Fruit fly (Drosophila melanogaster): ENCODE results near the gene Cyp6d5.

Gene Cyp6d5

DNA sequence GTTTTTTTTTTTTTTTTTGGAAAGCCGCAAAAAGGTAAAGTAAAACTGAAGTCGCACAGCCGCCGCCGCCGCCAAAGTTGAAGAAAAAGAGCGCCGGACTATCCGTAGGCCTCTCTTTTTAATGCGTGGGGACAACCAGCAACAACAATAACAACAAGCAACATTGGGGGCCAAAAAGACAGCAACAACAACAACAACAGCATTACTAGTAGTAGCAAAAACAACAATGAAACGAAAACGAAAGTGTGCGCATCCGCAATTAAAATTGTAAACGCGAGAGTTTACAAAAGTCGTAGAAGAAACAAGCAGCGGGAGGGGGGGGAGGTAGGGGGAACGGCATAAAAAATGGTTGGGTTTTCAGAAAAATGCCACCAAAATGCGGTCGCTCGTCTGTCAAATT is 33.1 kb upstream of the Cyp6d5 start:
- TF ChIP-seq ttk (optimal IDR thresholded peaks at IDR 0.05) (no peak), psq (optimal IDR thresholded peaks at IDR 0.05) (no peak), h (optimal IDR thresholded peaks at IDR 0.05) (no peak), insv (optimal IDR thresholded peaks at IDR 0.05) (no peak), Sin3A (optimal IDR thresholded peaks at IDR 0.05) (no peak), Myc (optimal IDR thresholded peaks at IDR 0.05) (no peak)

DNA sequence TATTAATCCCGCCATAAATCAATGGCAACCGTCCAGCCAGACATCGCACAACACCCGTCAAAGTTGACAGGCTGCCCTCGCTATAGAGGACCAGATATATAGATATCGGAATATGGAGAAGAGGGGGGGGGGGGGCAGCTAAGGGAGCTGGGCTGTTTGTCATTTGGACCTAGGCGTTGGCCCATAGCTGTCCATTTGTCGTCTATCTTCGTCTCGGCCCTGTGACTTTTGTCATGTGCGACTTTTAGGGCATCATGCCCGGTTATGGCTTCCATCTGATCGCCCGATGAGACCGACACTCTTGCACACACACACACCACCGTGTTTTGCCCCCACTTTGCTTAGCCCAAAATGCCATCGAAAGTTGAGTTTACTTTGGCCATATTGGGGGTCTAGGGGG is 31.3 kb upstream of the Cyp6d5 start:
- TF ChIP-seq Sin3A (optimal IDR thresholded peaks at IDR 0.05), result no peak
- TF ChIP-seq Myc (optimal IDR thresholded peaks at IDR 0.05), result no peak
- no peak for TF ChIP-seq insv (optimal IDR thresholded peaks at IDR 0.05)
- TF ChIP-seq ttk (optimal IDR thresholded peaks at IDR 0.05), result no peak
- no peak for TF ChIP-seq psq (optimal IDR thresholded peaks at IDR 0.05)
- no peak for TF ChIP-seq h (optimal IDR thresholded peaks at IDR 0.05)

DNA sequence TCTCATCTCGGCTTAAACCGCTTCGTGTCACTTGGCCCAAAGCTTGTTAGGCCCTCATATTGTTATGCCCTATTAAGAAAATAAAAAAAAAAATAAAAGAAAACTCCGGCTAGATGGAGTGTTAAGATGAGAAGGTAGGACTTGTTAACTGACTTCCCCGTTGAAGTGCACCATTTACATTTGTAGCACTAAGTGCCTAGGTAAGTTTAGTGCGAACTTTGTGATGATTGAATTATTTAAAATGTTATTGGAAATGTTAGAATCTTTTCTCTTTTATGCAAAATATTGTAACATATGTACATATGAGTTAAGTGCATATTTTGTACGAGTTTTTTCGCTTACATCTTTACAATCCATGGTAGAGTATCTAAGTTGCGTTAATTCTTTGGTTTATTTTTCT is 30.9 kb upstream of the Cyp6d5 start:
- TF ChIP-seq ttk (optimal IDR thresholded peaks at IDR 0.05), result no peak

DNA sequence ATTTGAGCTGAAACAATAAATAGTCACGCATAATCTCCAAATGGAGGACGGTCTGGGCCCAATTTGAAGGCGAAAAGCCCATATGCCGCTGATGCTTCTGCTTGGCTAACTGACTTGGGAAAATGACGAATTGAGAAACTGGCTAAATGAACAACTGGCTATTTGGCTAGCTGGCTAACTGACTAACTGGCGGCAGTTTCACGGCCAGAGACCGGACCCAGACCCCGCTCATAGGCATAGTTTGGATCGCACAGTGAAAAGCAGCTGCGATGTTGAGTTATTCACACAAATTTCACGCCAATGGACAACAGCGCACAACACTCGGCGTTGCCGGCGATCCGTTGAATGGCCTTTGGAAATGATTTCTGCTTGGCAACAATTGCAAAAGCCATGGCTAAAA is 30.4 kb upstream of the Cyp6d5 start:
- no peak for TF ChIP-seq insv (optimal IDR thresholded peaks at IDR 0.05)
- no peak for TF ChIP-seq psq (optimal IDR thresholded peaks at IDR 0.05)
- TF ChIP-seq h (optimal IDR thresholded peaks at IDR 0.05), result no peak
- TF ChIP-seq Myc (optimal IDR thresholded peaks at IDR 0.05), result no peak
- TF ChIP-seq ttk (optimal IDR thresholded peaks at IDR 0.05), result no peak
- no peak for TF ChIP-seq Sin3A (optimal IDR thresholded peaks at IDR 0.05)

DNA sequence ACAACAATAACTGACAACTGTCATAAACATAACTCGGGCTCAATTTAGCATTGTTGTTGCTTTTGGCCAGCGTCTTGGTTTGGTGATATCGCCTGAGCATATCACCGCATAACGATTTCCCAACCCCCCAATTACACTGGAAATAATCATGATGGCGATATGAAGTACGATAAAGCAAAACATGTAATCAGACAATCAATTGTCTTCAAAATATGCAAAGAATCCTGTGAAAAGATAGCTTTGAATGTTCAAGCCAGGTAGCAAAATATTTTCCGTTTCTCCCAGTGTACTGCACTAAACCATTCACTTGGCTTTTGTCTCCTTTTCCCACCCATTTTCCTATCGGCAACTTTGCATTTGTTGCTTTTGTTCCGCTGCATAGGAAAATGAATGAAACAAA is 29.5 kb upstream of the Cyp6d5 start:
- no peak for TF ChIP-seq h (optimal IDR thresholded peaks at IDR 0.05)
- TF ChIP-seq psq (optimal IDR thresholded peaks at IDR 0.05), result no peak
- no peak for TF ChIP-seq ttk (optimal IDR thresholded peaks at IDR 0.05)
- no peak for TF ChIP-seq insv (optimal IDR thresholded peaks at IDR 0.05)
- TF ChIP-seq Sin3A (optimal IDR thresholded peaks at IDR 0.05), result no peak
- no peak for TF ChIP-seq Myc (optimal IDR thresholded peaks at IDR 0.05)

DNA sequence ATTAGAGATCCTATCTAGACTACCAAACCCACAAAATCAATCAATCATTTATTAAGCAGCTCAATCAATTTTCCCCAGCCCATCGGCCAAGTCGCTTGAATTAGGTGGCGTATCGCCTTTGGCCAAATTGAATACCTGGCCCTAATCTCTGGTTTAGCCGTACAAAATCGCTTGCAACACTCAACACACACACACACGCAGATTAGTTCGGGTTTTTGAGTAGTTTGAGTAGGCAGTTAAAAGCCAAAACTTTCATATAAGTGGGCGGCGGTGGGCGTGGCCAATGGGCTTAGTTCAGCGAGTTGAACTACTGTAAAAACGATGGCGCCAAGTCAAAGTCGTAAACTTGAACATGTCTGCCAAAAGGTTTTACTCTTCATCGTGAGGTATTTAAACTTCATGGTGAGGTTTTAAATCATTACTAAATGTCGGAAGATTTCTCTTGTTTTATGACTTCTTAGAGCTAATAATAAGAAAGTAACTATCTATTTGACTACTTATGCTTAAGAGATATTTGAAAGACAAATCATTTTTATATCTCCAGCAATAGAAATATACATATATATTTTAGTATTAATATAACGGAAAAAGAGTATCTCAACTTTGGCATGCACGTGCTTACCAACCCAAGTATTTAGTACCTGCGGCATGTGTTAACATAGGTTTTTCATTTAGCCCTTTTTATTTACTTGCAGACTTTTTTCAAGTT is 27.7 kb upstream of the Cyp6d5 start:
- TF ChIP-seq Sin3A (optimal IDR thresholded peaks at IDR 0.05) (no peak), Myc (optimal IDR thresholded peaks at IDR 0.05) (no peak), insv (optimal IDR thresholded peaks at IDR 0.05) (no peak), ttk (optimal IDR thresholded peaks at IDR 0.05) (no peak), psq (optimal IDR thresholded peaks at IDR 0.05) (no peak), h (optimal IDR thresholded peaks at IDR 0.05) (no peak)

DNA sequence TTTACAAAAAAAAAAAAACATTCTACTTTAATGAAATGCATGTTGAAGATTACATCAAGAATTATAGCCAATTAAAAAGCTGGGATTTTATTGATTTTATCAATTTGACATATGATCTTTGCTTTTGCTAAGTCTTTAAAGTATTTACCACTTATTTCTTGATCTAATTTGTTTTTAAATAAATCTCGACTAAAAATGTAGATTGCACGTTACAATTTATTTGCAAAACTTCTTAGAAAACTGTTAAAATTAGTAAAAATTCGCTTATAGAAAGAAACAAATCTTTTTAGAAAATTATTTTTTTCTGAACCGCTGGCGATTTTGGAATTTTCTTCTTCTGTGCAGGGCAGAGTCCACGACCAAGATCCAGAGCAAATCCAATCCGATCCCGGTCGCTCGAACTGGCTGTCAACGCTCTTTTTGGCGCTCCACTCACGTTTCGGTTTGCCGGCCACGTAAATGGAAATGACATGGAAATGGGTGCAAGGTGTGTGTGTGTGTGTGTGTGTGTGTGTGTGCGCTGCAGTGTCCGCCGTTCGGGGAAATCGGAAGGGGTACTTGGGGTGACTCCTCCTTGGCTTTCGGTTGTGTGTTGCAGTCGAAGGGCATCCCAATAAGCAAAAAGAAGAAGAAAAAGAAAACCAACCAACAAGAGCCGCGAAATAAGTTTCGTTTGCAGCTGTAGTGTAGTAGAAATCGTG is 26.7 kb upstream of the Cyp6d5 start:
- TF ChIP-seq Sin3A (optimal IDR thresholded peaks at IDR 0.05) (no peak), h (optimal IDR thresholded peaks at IDR 0.05) (no peak), psq (optimal IDR thresholded peaks at IDR 0.05) (no peak), Myc (optimal IDR thresholded peaks at IDR 0.05) (no peak), ttk (optimal IDR thresholded peaks at IDR 0.05) (no peak), insv (optimal IDR thresholded peaks at IDR 0.05) (no peak)

DNA sequence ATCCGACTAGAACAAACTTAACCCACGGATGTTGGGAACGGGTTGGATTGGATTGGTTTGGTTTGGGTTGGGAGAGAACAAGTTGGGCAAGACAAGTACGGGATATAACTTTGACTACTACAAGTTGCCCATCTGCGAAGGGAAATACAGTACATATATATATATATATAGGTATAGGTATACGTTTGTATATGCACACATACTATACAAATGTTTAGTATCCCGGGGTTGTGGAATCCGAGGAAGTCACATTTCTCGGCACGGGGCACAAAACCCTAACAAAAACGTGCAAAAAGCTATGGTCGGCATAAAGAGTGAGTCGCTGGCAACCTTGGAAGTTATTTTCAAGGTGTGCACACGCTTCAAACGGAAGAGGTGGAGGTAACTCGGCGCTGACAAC is 25.2 kb upstream of the Cyp6d5 start:
- TF ChIP-seq Myc (optimal IDR thresholded peaks at IDR 0.05) (no peak), insv (optimal IDR thresholded peaks at IDR 0.05) (no peak), psq (optimal IDR thresholded peaks at IDR 0.05) (no peak), ttk (optimal IDR thresholded peaks at IDR 0.05) (no peak), h (optimal IDR thresholded peaks at IDR 0.05) (no peak), Sin3A (optimal IDR thresholded peaks at IDR 0.05) (no peak)

DNA sequence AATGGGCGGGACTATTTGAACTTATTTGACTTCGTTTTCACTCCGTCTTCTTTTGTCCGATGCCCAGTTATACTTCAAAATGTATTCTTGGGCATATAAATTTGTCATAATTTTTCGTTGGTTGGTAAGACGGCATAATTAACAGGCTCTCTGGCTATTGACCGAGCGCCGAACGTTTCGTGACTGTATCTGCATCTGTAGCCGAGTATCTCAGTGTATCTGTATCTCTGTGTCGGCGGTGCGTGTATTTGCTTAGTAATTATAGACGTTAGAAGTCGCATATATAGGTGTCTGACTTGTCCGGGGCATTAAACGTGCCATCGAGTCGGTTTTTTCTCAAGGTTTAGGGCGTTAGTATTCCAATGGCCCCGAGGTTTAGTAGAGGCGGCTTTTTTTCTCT is 23.9 kb upstream of the Cyp6d5 start:
- TF ChIP-seq insv (optimal IDR thresholded peaks at IDR 0.05) (no peak), h (optimal IDR thresholded peaks at IDR 0.05) (no peak), ttk (optimal IDR thresholded peaks at IDR 0.05) (no peak), Sin3A (optimal IDR thresholded peaks at IDR 0.05) (no peak), psq (optimal IDR thresholded peaks at IDR 0.05) (no peak), Myc (optimal IDR thresholded peaks at IDR 0.05) (no peak)

DNA sequence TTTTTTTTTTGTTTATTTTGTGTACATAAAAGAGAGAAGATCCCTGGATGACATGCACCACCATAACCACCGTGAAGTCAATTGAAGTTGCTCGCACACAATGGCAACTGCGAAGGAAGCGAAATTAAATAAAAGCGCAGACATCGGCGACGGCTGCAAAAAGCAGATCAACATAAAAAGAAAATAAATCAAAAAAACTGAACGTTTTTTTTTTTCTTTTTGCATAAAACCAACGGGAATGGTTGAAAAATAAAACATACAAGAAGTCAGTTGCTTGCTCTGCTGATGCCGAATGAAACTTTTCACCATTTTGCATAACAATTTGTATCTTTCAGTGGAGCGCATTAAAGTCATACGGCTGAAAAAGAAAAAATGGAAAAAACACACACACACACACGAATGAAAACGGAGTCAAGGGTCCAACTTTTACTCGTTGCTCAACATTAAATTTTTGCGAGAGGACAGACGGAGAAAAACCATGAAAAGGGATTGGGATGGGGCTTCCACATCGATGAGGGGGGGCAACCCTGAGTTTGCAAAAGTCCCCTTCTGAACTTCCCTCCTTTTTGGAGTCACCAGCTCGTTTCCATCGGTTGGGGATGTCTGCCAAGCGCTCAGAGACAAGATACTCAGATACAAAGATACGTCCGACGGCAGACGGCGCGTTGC is 22.7 kb upstream of the Cyp6d5 start:
- no peak for TF ChIP-seq Sin3A (optimal IDR thresholded peaks at IDR 0.05)
- no peak for TF ChIP-seq insv (optimal IDR thresholded peaks at IDR 0.05)
- no peak for TF ChIP-seq ttk (optimal IDR thresholded peaks at IDR 0.05)

DNA sequence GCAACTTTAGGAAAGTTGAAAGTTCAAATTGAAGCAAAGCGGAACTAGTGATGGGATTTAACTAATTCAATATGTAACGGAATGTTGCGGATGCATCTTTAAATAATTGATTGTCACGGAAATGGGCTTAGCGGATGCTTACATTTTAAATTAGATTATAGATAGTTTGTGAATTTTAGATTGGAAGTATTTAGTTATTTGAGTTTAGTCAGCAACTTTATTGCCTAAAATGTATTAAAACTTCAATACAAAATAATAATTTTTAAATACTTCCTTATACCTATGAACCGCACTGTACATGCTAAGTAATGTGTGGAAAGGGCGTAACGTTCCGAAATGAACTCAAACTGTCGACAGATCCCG is 22.2 kb upstream of the Cyp6d5 start:
- TF ChIP-seq ttk (optimal IDR thresholded peaks at IDR 0.05) (no peak), Myc (optimal IDR thresholded peaks at IDR 0.05) (no peak), insv (optimal IDR thresholded peaks at IDR 0.05) (no peak), h (optimal IDR thresholded peaks at IDR 0.05) (no peak), psq (optimal IDR thresholded peaks at IDR 0.05) (no peak), Sin3A (optimal IDR thresholded peaks at IDR 0.05) (no peak)

DNA sequence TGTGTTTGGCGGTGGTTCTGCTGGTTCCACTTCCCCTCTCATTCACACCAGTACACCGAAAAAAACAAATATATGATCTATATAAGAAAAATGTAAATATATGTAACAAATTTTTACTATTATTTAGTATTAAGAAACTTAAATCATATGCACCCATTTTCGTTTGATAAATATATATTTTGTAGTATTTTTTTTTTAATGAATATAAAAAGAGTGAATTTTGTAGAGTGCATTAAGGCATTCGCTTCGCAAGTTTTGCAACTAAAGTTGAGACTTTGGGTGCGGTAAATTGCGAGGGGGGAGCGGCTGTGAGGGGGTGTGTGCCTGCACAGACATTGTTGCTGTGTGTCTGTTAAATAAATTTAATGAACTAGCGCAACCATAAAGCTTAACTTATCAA is 21.5 kb upstream of the Cyp6d5 start:
- TF ChIP-seq insv (optimal IDR thresholded peaks at IDR 0.05) (no peak), psq (optimal IDR thresholded peaks at IDR 0.05) (no peak), ttk (optimal IDR thresholded peaks at IDR 0.05) (no peak), Myc (optimal IDR thresholded peaks at IDR 0.05) (no peak), h (optimal IDR thresholded peaks at IDR 0.05) (no peak), Sin3A (optimal IDR thresholded peaks at IDR 0.05) (no peak)
